Fruit fly (Drosophila melanogaster): ENCODE measurements around the gene CG7246.

DNA sequence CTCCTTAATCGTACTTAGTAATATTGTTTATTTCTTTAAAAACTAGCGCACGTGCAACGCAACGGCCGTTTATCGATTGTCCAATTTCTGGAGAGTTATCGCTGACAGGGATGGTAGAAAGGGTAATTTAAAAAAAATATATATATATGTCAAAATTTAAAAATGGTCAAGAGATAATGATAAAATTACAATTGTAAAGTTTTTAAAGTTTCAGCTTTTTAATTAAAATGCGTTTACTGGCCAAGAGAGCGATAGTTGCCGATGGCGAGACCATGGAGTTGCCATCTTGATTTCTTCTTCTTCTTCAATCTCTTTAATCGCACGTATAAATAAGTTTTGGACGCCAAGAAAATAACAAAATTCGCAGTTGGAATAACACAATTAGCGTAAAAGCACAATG is at the start of gene CG7246, which contains the start of gene HP1b:
- TF ChIP-seq CG4730 (GFP tag; IDR thresholded peaks at IDR 0.05) = peak; percentile 71
- peak; percentile 8 for TF ChIP-seq jumu (GFP tag; optimal IDR thresholded peaks at IDR 0.05)
- peak; percentile 64 for TF ChIP-seq ewg (GFP tag; optimal IDR thresholded peaks at IDR 0.05)
- peak; percentile 16 for TF ChIP-seq odd (GFP tag; optimal IDR thresholded peaks at IDR 0.05)
- TF ChIP-seq hbn (GFP tag; IDR thresholded peaks at IDR 0.05; ENCODE audit: partially characterized antibody) = peak; percentile 75; the same call in 1 of the 2 replicates
- TF ChIP-seq caup (GFP tag; optimal IDR thresholded peaks at IDR 0.05; ENCODE audit: severe bottlenecking) = peak; percentile 73
- peak; percentile 61; the same call in 1 of the 2 replicates for TF ChIP-seq CG7372 (GFP tag; IDR thresholded peaks at IDR 0.05)
- peak; percentile 40; the same call in 1 of the 3 replicates for TF ChIP-seq CG11560 (tag; IDR thresholded peaks at IDR 0.05)
